Fruit fly (Drosophila melanogaster): ENCODE results near the gene CG6664.
A peak's percentile ranks its signal among the peaks of the same experiment; 100 is the strongest.

CG6664 gene

dm6 chr3L:17009715-17010491 is 6.1 kb downstream of the CG6664 start (continued):
- no peak for TF ChIP-seq bigmax (GFP tag; optimal IDR thresholded peaks at IDR 0.05)
- no peak for TF ChIP-seq h (optimal IDR thresholded peaks at IDR 0.05)
- peak; percentile 35 for TF ChIP-seq CG12299 (tag; optimal IDR thresholded peaks at IDR 0.05)
- TF ChIP-seq Rfx (GFP tag; IDR thresholded peaks at IDR 0.05), result peak; percentile 48
- TF ChIP-seq salm (tag; optimal IDR thresholded peaks at IDR 0.05), result peak; percentile 19
- peak; percentile 51; the same call in 1 of the 3 replicates for TF ChIP-seq CG34224 (GFP tag; IDR thresholded peaks at IDR 0.05; ENCODE audit: partially characterized antibody)
- TF ChIP-seq CG4328 (GFP tag; optimal IDR thresholded peaks at IDR 0.05), result peak; percentile 31
- TF ChIP-seq ERR (GFP tag; optimal IDR thresholded peaks at IDR 0.05), result no peak
- TF ChIP-seq NFAT (GFP tag; IDR thresholded peaks at IDR 0.05), result no peak; the same call in 1 of the 2 replicates
- TF ChIP-seq CG18476 (GFP tag; optimal IDR thresholded peaks at IDR 0.05), result peak; percentile 24
- TF ChIP-seq br (optimal IDR thresholded peaks at IDR 0.05), result no peak
- TF ChIP-seq CG4282 (GFP tag; optimal IDR thresholded peaks at IDR 0.05), result no peak
- TF ChIP-seq CG2202 (tag; optimal IDR thresholded peaks at IDR 0.05), result no peak
- TF ChIP-seq E2f1 (GFP tag; IDR thresholded peaks at IDR 0.05), result peak; percentile 69
- TF ChIP-seq CG6254 (GFP tag; optimal IDR thresholded peaks at IDR 0.05), result no peak
- TF ChIP-seq sqz (GFP tag; optimal IDR thresholded peaks at IDR 0.05), result no peak
- peak; percentile 47 for TF ChIP-seq grn (GFP tag; optimal IDR thresholded peaks at IDR 0.05)
- TF ChIP-seq Hmr (GFP tag; optimal IDR thresholded peaks at IDR 0.05), result peak; percentile 50
- TF ChIP-seq sna (GFP tag; IDR thresholded peaks at IDR 0.05; ENCODE audit: partially characterized antibody), result peak; percentile 38; the same call in 1 of the 2 replicates
- TF ChIP-seq so (GFP tag; IDR thresholded peaks at IDR 0.05), result no peak
- no peak for TF ChIP-seq pan (optimal IDR thresholded peaks at IDR 0.05)
- TF ChIP-seq pan (GFP tag; optimal IDR thresholded peaks at IDR 0.05 in 1 of 2, IDR thresholded peaks at IDR 0.05 in 1 of 2), result peak in 1 of 2 experiments; percentile 25
- no peak for TF ChIP-seq Lpt (GFP tag; optimal IDR thresholded peaks at IDR 0.05)
- no peak for TF ChIP-seq CG13624 (GFP tag; optimal IDR thresholded peaks at IDR 0.05)
- no peak for TF ChIP-seq NC2β (GFP tag; optimal IDR thresholded peaks at IDR 0.05)
- TF ChIP-seq pum (GFP tag; optimal IDR thresholded peaks at IDR 0.05), result no peak
- peak; percentile 16 for TF ChIP-seq fd96Cb (tag; optimal IDR thresholded peaks at IDR 0.05)
- peak; percentile 21 for TF ChIP-seq CG1233 (GFP tag; optimal IDR thresholded peaks at IDR 0.05)
- TF ChIP-seq CG8478 (optimal IDR thresholded peaks at IDR 0.05), result peak; percentile 84
- TF ChIP-seq YL-1 (GFP tag; optimal IDR thresholded peaks at IDR 0.05), result no peak
- no peak for TF ChIP-seq CG9437 (GFP tag; optimal IDR thresholded peaks at IDR 0.05)
- no peak for TF ChIP-seq CG31365 (tag; optimal IDR thresholded peaks at IDR 0.05)
- TF ChIP-seq CG10274 (GFP tag; optimal IDR thresholded peaks at IDR 0.05), result no peak
- no peak for TF ChIP-seq lola (GFP tag; optimal IDR thresholded peaks at IDR 0.05)
- TF ChIP-seq gro (GFP tag; optimal IDR thresholded peaks at IDR 0.05), result peak; percentile 49
- peak; percentile 77 for TF ChIP-seq lab (GFP tag; optimal IDR thresholded peaks at IDR 0.05)
- TF ChIP-seq CG18599 (GFP tag; optimal IDR thresholded peaks at IDR 0.05), result peak; percentile 60
- TF ChIP-seq CG10654 (GFP tag; optimal IDR thresholded peaks at IDR 0.05), result no peak
- TF ChIP-seq CG4820 (GFP tag; optimal IDR thresholded peaks at IDR 0.05), result peak; percentile 12
- peak; percentile 46 for TF ChIP-seq CG6683 (GFP tag; optimal IDR thresholded peaks at IDR 0.05)
- TF ChIP-seq Antp (GFP tag; optimal IDR thresholded peaks at IDR 0.05), result no peak
- TF ChIP-seq gcm (GFP tag; optimal IDR thresholded peaks at IDR 0.05), result no peak
- TF ChIP-seq gfzf (GFP tag; optimal IDR thresholded peaks at IDR 0.05), result no peak
- no peak for TF ChIP-seq NC2α (GFP tag; optimal IDR thresholded peaks at IDR 0.05)
- TF ChIP-seq CG6175 (GFP tag; IDR thresholded peaks at IDR 0.05), result peak; percentile 92
- 0 out of 2 replicates have a peak, but pooled peaks have one; percentile 26 for TF ChIP-seq Awh (GFP tag; IDR thresholded peaks at IDR 0.05)
- no peak for TF ChIP-seq trh (GFP tag; optimal IDR thresholded peaks at IDR 0.05)
- no peak for TF ChIP-seq CG8089 (GFP tag; optimal IDR thresholded peaks at IDR 0.05)
- peak; percentile 3 for TF ChIP-seq CG11723 (GFP tag; optimal IDR thresholded peaks at IDR 0.05)
- TF ChIP-seq ham (GFP tag; IDR thresholded peaks at IDR 0.05), result no peak
- TF ChIP-seq Optix (GFP tag; IDR thresholded peaks at IDR 0.05), result no peak; the same call in 2 of the 3 replicates
